Worm (Caenorhabditis elegans): ENCODE results near the gene hsp-75.
A peak's percentile ranks its signal among the peaks of the same experiment; 100 is the strongest.

Gene hsp-75

ce11 chrIII:7198838-7199237 is 27.7 kb downstream of the hsp-75 start, which contains the start of gene pfd-5:
Gene pfd-5, minus strand, starts transcription at chrIII:7198884.
- TF ChIP-seq nhr-25 (tag; optimal IDR thresholded peaks at IDR 0.05) (peak; percentile 37), fos-1 (tag; optimal IDR thresholded peaks at IDR 0.05) (peak; percentile 29), sma-9 (GFP tag; optimal IDR thresholded peaks at IDR 0.05) (peak; percentile 69), sma-9 (tag; optimal IDR thresholded peaks at IDR 0.05) (no peak), lin-11 (tag; optimal IDR thresholded peaks at IDR 0.05) (peak; percentile 27), nhr-21 (tag; optimal IDR thresholded peaks at IDR 0.05) (peak; percentile 20), snpc-4 (tag; optimal IDR thresholded peaks at IDR 0.05) (peak; percentile 7), F13H6.1 (tag; optimal IDR thresholded peaks at IDR 0.05) (peak; percentile 49), ztf-11 (tag; optimal IDR thresholded peaks at IDR 0.05) (no peak), unc-55 (GFP tag; optimal IDR thresholded peaks at IDR 0.05) (peak; percentile 78), nhr-23 (tag; optimal IDR thresholded peaks at IDR 0.05) (no peak), lsy-2 (tag; optimal IDR thresholded peaks at IDR 0.05) (peak; percentile 46 to 85), crh-2 (tag; optimal IDR thresholded peaks at IDR 0.05) (peak; percentile 35), egl-27 (tag; optimal IDR thresholded peaks at IDR 0.05) (peak; percentile 33), nhr-77 (tag; optimal IDR thresholded peaks at IDR 0.05) (no peak), gmeb-1 (tag; optimal IDR thresholded peaks at IDR 0.05) (peak; percentile 94), C34F6.9 (tag; optimal IDR thresholded peaks at IDR 0.05) (peak; percentile 65), nhr-10 (tag; optimal IDR thresholded peaks at IDR 0.05) (no peak), lin-13 (GFP tag; optimal IDR thresholded peaks at IDR 0.05) (peak; percentile 22), sma-3 (GFP tag; optimal IDR thresholded peaks at IDR 0.05) (peak; percentile 63)

ce11 chrIII:7197973-7198372 is 28.5 kb downstream of the hsp-75 start, which contains the start of gene exos-9:
Gene exos-9, minus strand, starts transcription at chrIII:7198073.
- no peak for TF ChIP-seq C34F6.9 (tag; optimal IDR thresholded peaks at IDR 0.05)
- peak; percentile 8 for TF ChIP-seq ama-1 (optimal IDR thresholded peaks at IDR 0.05)

ce11 chrIII:7195325-7195724 is 31.2 kb downstream of the hsp-75 start, which contains the start of gene F37C12.18:
Gene F37C12.18, minus strand, starts transcription at chrIII:7195425.
- TF ChIP-seq nhr-237 (tag; optimal IDR thresholded peaks at IDR 0.05) (no peak), lin-11 (tag; optimal IDR thresholded peaks at IDR 0.05) (no peak), nhr-11 (tag; optimal IDR thresholded peaks at IDR 0.05) (no peak), ZK546.5 (tag; optimal IDR thresholded peaks at IDR 0.05) (no peak), egl-27 (tag; optimal IDR thresholded peaks at IDR 0.05) (no peak), ceh-16 (tag; optimal IDR thresholded peaks at IDR 0.05) (no peak), skn-1 (tag; optimal IDR thresholded peaks at IDR 0.05) (no peak), ztf-1 (GFP tag; conservative IDR thresholded peaks at IDR 0.05) (no peak), crh-2 (tag; optimal IDR thresholded peaks at IDR 0.05) (no peak), nhr-10 (tag; optimal IDR thresholded peaks at IDR 0.05) (no peak), mbf-1 (tag; optimal IDR thresholded peaks at IDR 0.05) (no peak), nhr-6 (tag; optimal IDR thresholded peaks at IDR 0.05) (no peak), dmd-4 (tag; optimal IDR thresholded peaks at IDR 0.05) (no peak), sma-3 (GFP tag; optimal IDR thresholded peaks at IDR 0.05) (no peak), R02D3.7 (tag; optimal IDR thresholded peaks at IDR 0.05) (no peak), ama-1 (optimal IDR thresholded peaks at IDR 0.05) (no peak), unc-62 (GFP tag; optimal IDR thresholded peaks at IDR 0.05) (no peak)

ce11 chrIII:7192942-7193665 is 33.4 kb downstream of the hsp-75 start, which contains the start of gene mec-14:
Gene mec-14, minus strand, starts transcription at chrIII:7192992.
- TF ChIP-seq ztf-1 (GFP tag; conservative IDR thresholded peaks at IDR 0.05) (no peak), unc-55 (GFP tag; optimal IDR thresholded peaks at IDR 0.05) (peak; percentile 68)

DNA sequence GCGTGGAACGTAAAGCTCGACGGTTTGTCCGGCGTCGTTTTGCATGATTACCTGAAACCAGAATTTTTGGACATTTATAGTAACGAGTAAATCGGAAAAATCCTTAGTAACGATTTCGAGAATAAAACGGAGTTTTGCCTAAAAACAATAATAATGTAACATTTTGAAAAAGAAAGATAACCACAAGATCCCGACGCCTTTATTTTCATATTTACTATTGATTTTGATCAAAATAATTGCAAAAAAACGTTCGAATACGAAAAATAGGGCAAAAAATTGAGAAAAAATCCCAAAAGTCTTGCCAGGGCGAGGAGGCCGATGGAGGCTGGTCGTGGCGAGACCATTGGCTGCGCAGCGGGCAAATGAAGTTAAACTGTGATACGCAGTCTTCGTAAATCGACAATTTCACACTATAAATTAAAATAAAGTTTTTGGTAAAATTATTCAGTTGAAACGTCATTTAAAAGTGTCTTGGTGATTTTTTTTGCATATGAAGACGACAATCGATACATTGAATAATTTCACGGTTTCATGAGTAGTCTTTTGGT is 36.9 kb downstream of the hsp-75 start, which contains the start of gene rps-21:
rps-21 (minus strand) TSS at position 51 of the 548 bp plus-strand sequence.
- TF ChIP-seq nhr-12 (tag; optimal IDR thresholded peaks at IDR 0.05) (no peak), nhr-11 (tag; optimal IDR thresholded peaks at IDR 0.05) (no peak), ztf-11 (tag; optimal IDR thresholded peaks at IDR 0.05) (no peak), mdl-1 (tag; optimal IDR thresholded peaks at IDR 0.05) (peak in 1 of 2 experiments; percentile 17), ama-1 (optimal IDR thresholded peaks at IDR 0.05) (no peak), aly-2 (tag; optimal IDR thresholded peaks at IDR 0.05) (no peak), nhr-10 (tag; optimal IDR thresholded peaks at IDR 0.05) (no peak), unc-62 (GFP tag; optimal IDR thresholded peaks at IDR 0.05) (no peak), ceh-16 (tag; optimal IDR thresholded peaks at IDR 0.05) (peak; percentile 37), elt-3 (tag; optimal IDR thresholded peaks at IDR 0.05) (no peak), crh-2 (tag; optimal IDR thresholded peaks at IDR 0.05) (peak; percentile 79), nhr-23 (tag; optimal IDR thresholded peaks at IDR 0.05) (no peak), nhr-129 (tag; optimal IDR thresholded peaks at IDR 0.05) (peak; percentile 70), ceh-82 (tag; optimal IDR thresholded peaks at IDR 0.05) (no peak), lsy-2 (tag; optimal IDR thresholded peaks at IDR 0.05) (peak; percentile 84 to 93), C34F6.9 (tag; optimal IDR thresholded peaks at IDR 0.05) (peak; percentile 87), nhr-21 (tag; optimal IDR thresholded peaks at IDR 0.05) (peak; percentile 57), skn-1 (tag; optimal IDR thresholded peaks at IDR 0.05) (no peak), dmd-4 (tag; optimal IDR thresholded peaks at IDR 0.05) (no peak), blmp-1 (tag; optimal IDR thresholded peaks at IDR 0.05; ENCODE audit: insufficient read depth) (peak; percentile 43), ztf-4 (tag; optimal IDR thresholded peaks at IDR 0.05) (no peak), nhr-6 (tag; optimal IDR thresholded peaks at IDR 0.05) (peak; percentile 44), F13H6.1 (tag; optimal IDR thresholded peaks at IDR 0.05) (peak; percentile 58), sem-4 (tag; optimal IDR thresholded peaks at IDR 0.05) (peak; percentile 46), nhr-77 (tag; optimal IDR thresholded peaks at IDR 0.05) (peak; percentile 46), sma-9 (GFP tag; optimal IDR thresholded peaks at IDR 0.05) (peak; percentile 67), sma-9 (tag; optimal IDR thresholded peaks at IDR 0.05) (no peak), snpc-4 (tag; optimal IDR thresholded peaks at IDR 0.05) (peak; percentile 59)
